Fruit fly (Drosophila melanogaster) whole organism, embryonic: ENCODE data around the gene CG10866.
A peak's percentile ranks its signal among the peaks of the same experiment; 100 is the strongest.

Experiments used
- Atf6 ChIP-seq: fragments of 200-800 bp; sonication (Bioruptor generic); IDR thresholded peaks from 2 replicates; pipeline ENCODE4 v1.3.6; 2022; ENCODE audit warnings: missing biosample characterization, missing genetic modification characterization
- B-H2 ChIP-seq: fragments of 200-800 bp; sonication (Bioruptor generic); optimal IDR thresholded peaks from 2 replicates; lab custom pipeline; 2018; ENCODE audit warnings: missing biosample characterization, mild to moderate bottlenecking, missing genetic modification characterization
- Blimp-1 ChIP-seq: fragments of 200-800 bp; sonication (Bioruptor generic); optimal IDR thresholded peaks from 3 replicates; lab custom pipeline; 2018; ENCODE audit warnings: missing biosample characterization, missing genetic modification characterization, mild to moderate bottlenecking, moderate library complexity, missing genetic modification reagents
- C15 ChIP-seq: fragments of 200-800 bp; sonication (Bioruptor generic); IDR thresholded peaks from 3 replicates; pipeline ENCODE4 v1.3.6; 2022; ENCODE audit warnings: missing biosample characterization, missing genetic modification characterization
- CG11085 ChIP-seq: fragments of 200-800 bp; sonication (Bioruptor generic); IDR thresholded peaks from 2 replicates; pipeline ENCODE4 v1.3.6; 2022; ENCODE audit warnings: missing biosample characterization, missing genetic modification characterization
- CG12744 ChIP-seq: fragments of 200-800 bp; sonication (Bioruptor generic); optimal IDR thresholded peaks from 2 replicates; lab custom pipeline; 2016; ENCODE audit warnings: missing biosample characterization, missing genetic modification characterization
- CG13775 ChIP-seq: fragments of 200-800 bp; sonication (Bioruptor generic); optimal IDR thresholded peaks from 3 replicates; lab custom pipeline; 2017; ENCODE audit warnings: missing biosample characterization, mild to moderate bottlenecking, missing genetic modification characterization
- CG14050 ChIP-seq: fragments of 200-800 bp; sonication (Bioruptor generic); IDR thresholded peaks from 3 replicates; pipeline ENCODE4 v1.3.6; 2022; ENCODE audit warnings: missing biosample characterization, missing genetic modification characterization
- CG15073 ChIP-seq: fragments of 200-800 bp; sonication (Bioruptor generic); optimal IDR thresholded peaks from 2 replicates; lab custom pipeline; 2016; ENCODE audit warnings: missing biosample characterization, missing genetic modification characterization
- CG15269 ChIP-seq: fragments of 200-800 bp; sonication (Bioruptor generic); optimal IDR thresholded peaks from 2 replicates; lab custom pipeline; 2018; ENCODE audit warnings: missing biosample characterization, mild to moderate bottlenecking, missing genetic modification characterization, moderate library complexity
- CG1603 ChIP-seq: fragments of 200-800 bp; sonication (Bioruptor generic); optimal IDR thresholded peaks from 2 replicates; lab custom pipeline; 2019; ENCODE audit warnings: missing biosample characterization, mild to moderate bottlenecking, missing genetic modification characterization, moderate library complexity
- CG17359 ChIP-seq: fragments of 200-800 bp; sonication (Bioruptor generic); optimal IDR thresholded peaks from 3 replicates; lab custom pipeline; 2018; ENCODE audit warnings: missing biosample characterization, mild to moderate bottlenecking, missing genetic modification characterization, moderate library complexity
- CG17361 ChIP-seq: fragments of 200-800 bp; sonication (Bioruptor generic); IDR thresholded peaks from 3 replicates; pipeline ENCODE4 v1.3.6; 2022; ENCODE audit warnings: missing biosample characterization, missing genetic modification characterization
- CG17829 ChIP-seq: fragments of 200-800 bp; optimal IDR thresholded peaks from 2 replicates; lab custom pipeline; 2019; ENCODE audit warnings: missing biosample characterization, mild to moderate bottlenecking, missing genetic modification characterization, moderate library complexity
- CG3163 ChIP-seq: fragments of 200-800 bp; sonication (Bioruptor generic); optimal IDR thresholded peaks from 3 replicates; lab custom pipeline; 2016; ENCODE audit warnings: missing biosample characterization, missing genetic modification characterization
- CG3281 ChIP-seq: fragments of 200-800 bp; sonication (Bioruptor generic); optimal IDR thresholded peaks from 3 replicates; lab custom pipeline; 2017; ENCODE audit warnings: missing biosample characterization, mild to moderate bottlenecking, missing genetic modification characterization
- CG4328 ChIP-seq: fragments of 200-800 bp; sonication (Bioruptor generic); optimal IDR thresholded peaks from 3 replicates; lab custom pipeline; 2017; ENCODE audit warnings: missing biosample characterization, missing genetic modification reagents, missing genetic modification characterization
- CG7963 ChIP-seq: fragments of 200-800 bp; sonication (Bioruptor generic); IDR thresholded peaks from 3 replicates; pipeline ENCODE4 v1.3.6; 2022; ENCODE audit warnings: missing biosample characterization, missing genetic modification characterization; ENCODE audit not compliant: partially characterized antibody
- CG8089 ChIP-seq: fragments of 200-800 bp; sonication (Bioruptor generic); optimal IDR thresholded peaks from 3 replicates; lab custom pipeline; 2016; ENCODE audit warnings: missing biosample characterization, missing genetic modification characterization
- Doc2 ChIP-seq: fragments of 200-800 bp; sonication (Bioruptor generic); IDR thresholded peaks from 2 replicates; pipeline ENCODE4 v1.3.6; 2022; ENCODE audit warnings: missing biosample characterization, missing genetic modification characterization
- Doc3 ChIP-seq: fragments of 200-800 bp; sonication (Bioruptor generic); IDR thresholded peaks from 3 replicates; pipeline ENCODE4 v1.3.6; 2022; ENCODE audit warnings: missing biosample characterization, missing genetic modification characterization; ENCODE audit not compliant: partially characterized antibody
- Eip74EF ChIP-seq, 2 experiments: fragments of 200-800 bp in 1 of 2; fragments of >200 bp in 1 of 2; sonication (Bioruptor generic) in 1 of 2; optimal IDR thresholded peaks; 2 replicates each; lab custom pipeline; 2017 to 2019; ENCODE audit warnings: missing biosample characterization in 2 of 2, missing genetic modification characterization in 2 of 2, mild to moderate bottlenecking in 1 of 2, moderate library complexity in 1 of 2
- Gsc ChIP-seq: fragments of 200-800 bp; sonication (Bioruptor generic); IDR thresholded peaks from 2 replicates; pipeline ENCODE4 v1.3.6; 2022; ENCODE audit warnings: missing biosample characterization, missing genetic modification characterization
- HLHmδ ChIP-seq: fragments of 200-800 bp; sonication (Bioruptor generic); optimal IDR thresholded peaks from 2 replicates; lab custom pipeline; 2018; ENCODE audit warnings: missing biosample characterization, mild to moderate bottlenecking, missing genetic modification characterization, moderate library complexity
- HmgD ChIP-seq: fragments of 200-800 bp; sonication (Bioruptor generic); optimal IDR thresholded peaks from 3 replicates; lab custom pipeline; 2016; ENCODE audit warnings: missing biosample characterization, missing genetic modification characterization
- Hr78 ChIP-seq, 2 experiments: fragments of 200-800 bp in 1 of 2; fragments of >200 bp in 1 of 2; sonication (Bioruptor generic) in 1 of 2; optimal IDR thresholded peaks; 2 replicates each; lab custom pipeline; 2017 to 2019; ENCODE audit warnings: missing biosample characterization in 2 of 2, missing genetic modification characterization in 2 of 2, mild to moderate bottlenecking in 1 of 2, moderate library complexity in 1 of 2
- Meics ChIP-seq: fragments of 200-800 bp; sonication (Bioruptor generic); optimal IDR thresholded peaks from 2 replicates; lab custom pipeline; 2017; ENCODE audit warnings: missing biosample characterization, mild to moderate bottlenecking, missing genetic modification characterization
- Oli ChIP-seq: fragments of 200-800 bp; sonication (Bioruptor generic); optimal IDR thresholded peaks from 2 replicates; lab custom pipeline; 2018; ENCODE audit warnings: missing biosample characterization, mild to moderate bottlenecking, missing genetic modification characterization, moderate library complexity
- Spps ChIP-seq: fragments of 200-800 bp; sonication (Bioruptor generic); optimal IDR thresholded peaks from 2 replicates; lab custom pipeline; 2018; ENCODE audit warnings: missing biosample characterization, mild to moderate bottlenecking, missing genetic modification characterization
- Ssrp ChIP-seq: fragments of 200-800 bp; sonication (Bioruptor generic); optimal IDR thresholded peaks from 2 replicates; lab custom pipeline; 2018; ENCODE audit warnings: missing biosample characterization, mild to moderate bottlenecking, missing genetic modification characterization, moderate library complexity
- Vsx1 ChIP-seq: fragments of 200-800 bp; sonication (Bioruptor generic); optimal IDR thresholded peaks from 2 replicates; lab custom pipeline; 2017; ENCODE audit warnings: missing biosample characterization, mild to moderate bottlenecking, missing genetic modification characterization, missing genetic modification reagents
- Xbp1 ChIP-seq: fragments of 200-800 bp; sonication (Bioruptor generic); optimal IDR thresholded peaks from 3 replicates; lab custom pipeline; 2016; ENCODE audit warnings: missing biosample characterization, mild to moderate bottlenecking, missing genetic modification characterization
- Xrp1 ChIP-seq: fragments of 200-800 bp; sonication (Bioruptor generic); IDR thresholded peaks from 2 replicates; pipeline ENCODE4 v1.3.6; 2022; ENCODE audit warnings: missing biosample characterization, missing genetic modification characterization
- ac ChIP-seq: fragments of 200-800 bp; sonication (Bioruptor generic); optimal IDR thresholded peaks from 3 replicates; lab custom pipeline; 2017; ENCODE audit warnings: missing biosample characterization, mild to moderate bottlenecking, missing genetic modification characterization
- ato ChIP-seq: fragments of 200-800 bp; sonication (Bioruptor generic); IDR thresholded peaks from 2 replicates; pipeline ENCODE4 v1.3.6; 2022; ENCODE audit warnings: missing biosample characterization, missing genetic modification characterization; ENCODE audit not compliant: partially characterized antibody
- bbx ChIP-seq: fragments of 200-800 bp; sonication (Bioruptor generic); IDR thresholded peaks from 2 replicates; pipeline ENCODE4 v1.3.6; 2022; ENCODE audit warnings: missing biosample characterization, missing genetic modification characterization; ENCODE audit not compliant: partially characterized antibody
- dysf ChIP-seq: fragments of 200-800 bp; sonication (Bioruptor generic); IDR thresholded peaks from 3 replicates; pipeline ENCODE4 v1.3.6; 2022; ENCODE audit warnings: missing biosample characterization, missing genetic modification characterization
- fd96Cb ChIP-seq: fragments of 200-800 bp; sonication (Bioruptor generic); optimal IDR thresholded peaks from 2 replicates; lab custom pipeline; 2018; ENCODE audit warnings: missing biosample characterization, mild to moderate bottlenecking, missing genetic modification characterization, moderate library complexity
- grau ChIP-seq: fragments of 200-800 bp; optimal IDR thresholded peaks from 3 replicates; lab custom pipeline; 2019; ENCODE audit warnings: missing biosample characterization, mild to moderate bottlenecking, missing genetic modification characterization, moderate library complexity
- gro ChIP-seq: fragments of 200-800 bp; sonication (Bioruptor generic); optimal IDR thresholded peaks from 2 replicates; lab custom pipeline; 2016; ENCODE audit warnings: missing biosample characterization, missing genetic modification characterization
- gsb-n ChIP-seq: fragments of 200-800 bp; sonication (Bioruptor generic); optimal IDR thresholded peaks from 3 replicates; lab custom pipeline; 2018; ENCODE audit warnings: missing biosample characterization, mild to moderate bottlenecking, missing genetic modification characterization
- lilli ChIP-seq: fragments of 200-800 bp; sonication (Bioruptor generic); optimal IDR thresholded peaks from 3 replicates; lab custom pipeline; 2016; ENCODE audit warnings: missing biosample characterization, missing genetic modification characterization
- pho ChIP-seq: fragments of 200-800 bp; sonication (Bioruptor generic); optimal IDR thresholded peaks from 2 replicates; lab custom pipeline; 2016; ENCODE audit warnings: missing biosample characterization, missing genetic modification characterization
- sd ChIP-seq: fragments of 200-800 bp; sonication (Bioruptor generic); optimal IDR thresholded peaks from 3 replicates; lab custom pipeline; 2018; ENCODE audit warnings: missing biosample characterization, mild to moderate bottlenecking, missing genetic modification characterization, moderate library complexity
- sens ChIP-seq: fragments of 200-800 bp; sonication (Bioruptor generic); peaks from one replicate; lab custom pipeline; 2016; ENCODE audit warnings: missing biosample characterization, missing genetic modification characterization
- sna ChIP-seq: fragments of 200-800 bp; sonication (Bioruptor generic); IDR thresholded peaks from 2 replicates; pipeline ENCODE4 v1.3.6; 2022; ENCODE audit warnings: missing biosample characterization, missing genetic modification characterization; ENCODE audit not compliant: partially characterized antibody
- stc ChIP-seq: fragments of 200-800 bp; sonication (Bioruptor generic); IDR thresholded peaks from 2 replicates; pipeline ENCODE4 v1.3.6; 2022; ENCODE audit warnings: missing biosample characterization, missing genetic modification characterization
- sug ChIP-seq: fragments of 200-800 bp; optimal IDR thresholded peaks from 2 replicates; lab custom pipeline; 2019; ENCODE audit warnings: missing biosample characterization, mild to moderate bottlenecking, missing genetic modification characterization, moderate library complexity
- tna ChIP-seq: fragments of 200-800 bp; sonication (Bioruptor generic); IDR thresholded peaks from 2 replicates; pipeline ENCODE4 v1.3.6; 2022; ENCODE audit warnings: missing biosample characterization, missing genetic modification characterization; ENCODE audit not compliant: partially characterized antibody

CG10866 gene

DNA sequence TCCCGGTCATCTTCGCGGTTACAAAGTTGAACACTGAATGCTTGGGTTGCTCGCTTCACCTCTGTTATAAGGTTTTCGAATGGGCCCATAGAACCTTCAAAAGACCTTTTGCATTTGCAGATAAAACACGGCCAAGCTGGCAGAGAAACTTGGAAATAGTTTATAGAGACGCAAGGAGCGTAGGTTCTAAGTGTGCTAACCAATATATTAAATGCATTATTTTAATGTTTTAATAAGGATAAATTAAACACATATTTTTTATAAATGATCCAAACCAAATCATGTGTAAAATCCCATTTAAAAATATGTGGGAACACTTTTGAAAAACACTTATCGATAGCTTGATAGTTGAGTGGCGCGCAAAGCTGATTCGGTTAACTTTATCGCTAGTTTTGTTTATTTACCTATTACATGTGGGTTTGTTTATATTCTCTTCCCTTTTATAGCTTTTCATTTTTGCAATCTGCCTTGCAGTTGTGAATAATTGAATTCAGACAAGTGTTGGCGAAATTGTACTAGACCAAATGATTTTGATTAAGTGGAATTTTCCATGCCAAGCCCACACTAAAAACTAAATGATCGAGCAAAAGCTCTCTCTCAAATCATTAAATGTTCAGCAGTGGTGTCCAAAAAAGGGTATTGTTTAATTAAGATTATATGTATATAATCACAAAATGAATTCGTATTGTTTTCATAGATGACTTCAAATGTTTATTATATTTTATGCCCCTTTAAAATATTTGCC is 2.5 kb upstream of the CG10866 start, which contains the start of gene CG12766 (continued):
- TF ChIP-seq CG7963 (GFP tag; lab: Robert Waterston, UW) (peak; percentile 55; the same call in 1 of the 3 replicates), CG17359 (tag; lab: Kevin White, UChicago) (no peak), Hr78 (GFP tag; optimal IDR thresholded peaks at IDR 0.05; lab: Kevin White, UChicago) (no peak), HLHmδ (no peak), fd96Cb (tag; lab: Kevin White, UChicago) (no peak), Ssrp (no peak), CG17361 (GFP tag; lab: Robert Waterston, UW) (no peak), CG1603 (tag; lab: Kevin White, UChicago) (no peak), sd (tag; lab: Kevin White, UChicago) (no peak), stc (GFP tag; lab: Robert Waterston, UW) (no peak), CG15269 (tag; lab: Kevin White, UChicago) (peak; percentile 36), C15 (GFP tag; lab: Robert Waterston, UW) (no peak), HmgD (GFP tag; lab: Kevin White, UChicago) (no peak), dysf (GFP tag; lab: Robert Waterston, UW) (peak; percentile 23; the same call in 1 of the 3 replicates), Xrp1 (GFP tag; lab: Robert Waterston, UW) (no peak; the same call in 1 of the 2 replicates), gsb-n (no peak), Atf6 (GFP tag; lab: Robert Waterston, UW) (no peak), ac (GFP tag; lab: Kevin White, UChicago) (no peak), Doc2 (GFP tag; lab: Robert Waterston, UW) (no peak), Vsx1 (GFP tag; lab: Kevin White, UChicago) (no peak), CG3163 (GFP tag; lab: Kevin White, UChicago) (no peak), B-H2 (GFP tag; lab: Kevin White, UChicago) (no peak), Oli (tag; lab: Kevin White, UChicago) (no peak), sna (GFP tag; lab: Robert Waterston, UW) (peak; percentile 62), CG4328 (GFP tag; lab: Kevin White, UChicago) (no peak), CG8089 (GFP tag; lab: Kevin White, UChicago) (no peak), pho (GFP tag; lab: Kevin White, UChicago) (no peak), Blimp-1 (GFP tag; lab: Kevin White, UChicago) (no peak), tna (peak; percentile 71), CG15073 (GFP tag; lab: Kevin White, UChicago) (no peak), CG12744 (GFP tag; lab: Kevin White, UChicago) (no peak), Doc3 (GFP tag; lab: Robert Waterston, UW) (peak; percentile 38; the same call in 2 of the 3 replicates), CG11085 (no peak), CG14050 (no peak), lilli (no peak), sens (peak; percentile 75), gro (GFP tag; lab: Kevin White, UChicago) (no peak), Spps (tag; lab: Kevin White, UChicago) (no peak), CG13775 (GFP tag; lab: Kevin White, UChicago) (no peak), Xbp1 (GFP tag; lab: Kevin White, UChicago) (no peak), CG3281 (GFP tag; lab: Kevin White, UChicago) (peak; percentile 0), CG17829 (no peak), sug (tag; lab: Kevin White, UChicago) (peak; percentile 28), bbx (GFP tag; lab: Robert Waterston, UW) (peak; percentile 70), ato (GFP tag; lab: Robert Waterston, UW) (peak; percentile 58), Meics (GFP tag; lab: Kevin White, UChicago) (peak; percentile 16), grau (tag; lab: Kevin White, UChicago) (peak; percentile 36), Gsc (no peak), Eip74EF (GFP tag; optimal IDR thresholded peaks at IDR 0.05; lab: Kevin White, UChicago) (no peak)
